Fruit fly (Drosophila melanogaster): ENCODE results near the gene CG31817.
A peak's percentile ranks its signal among the peaks of the same experiment; 100 is the strongest.

Gene CG31817

dm6 chr2L:16337785-16338184, at the start of gene CG31817:
CG31817 (minus strand) TSS chr2L:16337885.
- TF ChIP-seq h (optimal IDR thresholded peaks at IDR 0.05) (no peak), Sin3A (optimal IDR thresholded peaks at IDR 0.05) (no peak), psq (optimal IDR thresholded peaks at IDR 0.05) (no peak)

- no peak for TF ChIP-seq h (optimal IDR thresholded peaks at IDR 0.05)
- no peak for TF ChIP-seq insv (optimal IDR thresholded peaks at IDR 0.05)
- TF ChIP-seq Sin3A (optimal IDR thresholded peaks at IDR 0.05), result no peak
- no peak for TF ChIP-seq psq (optimal IDR thresholded peaks at IDR 0.05)
These were observed 43.3 kb upstream of the CG31817 start for dm6 chr2L:16380973-16381372.

dm6 chr2L:16374691-16375090, 37.0 kb upstream of the CG31817 start:
- TF ChIP-seq Myc (optimal IDR thresholded peaks at IDR 0.05) (no peak), h (optimal IDR thresholded peaks at IDR 0.05) (no peak), psq (optimal IDR thresholded peaks at IDR 0.05) (no peak)

- TF ChIP-seq insv (optimal IDR thresholded peaks at IDR 0.05), result no peak
- TF ChIP-seq Sin3A (optimal IDR thresholded peaks at IDR 0.05), result no peak
- TF ChIP-seq psq (optimal IDR thresholded peaks at IDR 0.05), result no peak
- no peak for TF ChIP-seq Myc (optimal IDR thresholded peaks at IDR 0.05)
- no peak for TF ChIP-seq h (optimal IDR thresholded peaks at IDR 0.05)
- TF ChIP-seq ttk (optimal IDR thresholded peaks at IDR 0.05), result no peak
These were observed 27.9 kb upstream of the CG31817 start, which contains the start of gene jhamt for dm6 chr2L:16365603-16366002. jhamt (plus strand) TSS chr2L:16365903.

dm6 chr2L:16357865-16358264, 20.2 kb upstream of the CG31817 start:
- no peak for TF ChIP-seq ttk (optimal IDR thresholded peaks at IDR 0.05)
- no peak for TF ChIP-seq h (optimal IDR thresholded peaks at IDR 0.05)
- no peak for TF ChIP-seq psq (optimal IDR thresholded peaks at IDR 0.05)
- TF ChIP-seq insv (optimal IDR thresholded peaks at IDR 0.05), result no peak
- no peak for TF ChIP-seq Sin3A (optimal IDR thresholded peaks at IDR 0.05)
- no peak for TF ChIP-seq Myc (optimal IDR thresholded peaks at IDR 0.05)

dm6 chr2L:16356249-16357025, 18.8 kb upstream of the CG31817 start, which contains the start of gene CaBP1:
CaBP1 (minus strand) TSS chr2L:16356735.
- TF ChIP-seq ttk (optimal IDR thresholded peaks at IDR 0.05) (no peak), Myc (optimal IDR thresholded peaks at IDR 0.05) (no peak), h (optimal IDR thresholded peaks at IDR 0.05) (no peak), psq (optimal IDR thresholded peaks at IDR 0.05) (no peak), insv (optimal IDR thresholded peaks at IDR 0.05) (no peak), Sin3A (optimal IDR thresholded peaks at IDR 0.05) (no peak)

- no peak for TF ChIP-seq Sin3A (optimal IDR thresholded peaks at IDR 0.05)
- TF ChIP-seq Myc (optimal IDR thresholded peaks at IDR 0.05), result no peak
- no peak for TF ChIP-seq psq (optimal IDR thresholded peaks at IDR 0.05)
- no peak for TF ChIP-seq ttk (optimal IDR thresholded peaks at IDR 0.05)
- TF ChIP-seq h (optimal IDR thresholded peaks at IDR 0.05), result no peak
- no peak for TF ChIP-seq insv (optimal IDR thresholded peaks at IDR 0.05)
These were observed 16.1 kb upstream of the CG31817 start for dm6 chr2L:16353765-16354164.

- no peak for TF ChIP-seq ttk (optimal IDR thresholded peaks at IDR 0.05)
- TF ChIP-seq Myc (optimal IDR thresholded peaks at IDR 0.05), result no peak
- TF ChIP-seq h (optimal IDR thresholded peaks at IDR 0.05), result no peak
- no peak for TF ChIP-seq Sin3A (optimal IDR thresholded peaks at IDR 0.05)
- TF ChIP-seq psq (optimal IDR thresholded peaks at IDR 0.05), result no peak
- TF ChIP-seq insv (optimal IDR thresholded peaks at IDR 0.05), result no peak
These were observed 15.2 kb upstream of the CG31817 start, which contains the start of the genes Hyls1, chif and CG4455 for dm6 chr2L:16352585-16353580. Hyls1 (minus strand) TSS chr2L:16352628. chif (minus strand) TSS chr2L:16352628. CG4455 (plus strand) TSS chr2L:16352934.

dm6 chr2L:16351805-16352584, 14.3 kb upstream of the CG31817 start:
- TF ChIP-seq insv (optimal IDR thresholded peaks at IDR 0.05) (no peak), psq (optimal IDR thresholded peaks at IDR 0.05) (peak; percentile 87), Sin3A (optimal IDR thresholded peaks at IDR 0.05) (no peak)

- TF ChIP-seq psq (optimal IDR thresholded peaks at IDR 0.05), result peak; percentile 99
- TF ChIP-seq Sin3A (optimal IDR thresholded peaks at IDR 0.05), result no peak
These were observed 13.3 kb upstream of the CG31817 start for dm6 chr2L:16350742-16351568.

- TF ChIP-seq ttk (optimal IDR thresholded peaks at IDR 0.05) (no peak), psq (optimal IDR thresholded peaks at IDR 0.05) (peak; percentile 25)
These were observed 12.5 kb upstream of the CG31817 start for dm6 chr2L:16350160-16350633.

Data from Kc167 (cell line).